Worm (Caenorhabditis elegans) whole organism, L4/young adult: ENCODE data around the gene cnp-2.

Experiments used
- W03F9.2 ChIP-seq: fragments of 150-350 bp; optimal IDR thresholded peaks from 2 replicates; lab custom pipeline; 2014; ENCODE audit warnings: missing biosample characterization, missing genetic modification characterization
- dao-5 ChIP-seq: sonication (generic microtip); optimal IDR thresholded peaks from 2 replicates; lab custom pipeline; 2016; ENCODE audit warnings: missing genotype, missing genetic modification characterization, moderate library complexity, missing compliant biosample characterization
- him-1 ChIP-seq: sonication (generic microtip); optimal IDR thresholded peaks from 2 replicates; lab custom pipeline; 2016; ENCODE audit warnings: missing genotype, missing genetic modification reagents, missing genetic modification characterization, missing compliant biosample characterization

Gene cnp-2

ce11 chrII:12756180-12756579 is 4.4 kb upstream of the cnp-2 start, which contains the start of the genes Y46G5A.7 and Y46G5A.8:
Gene Y46G5A.7 (minus strand): TSS chrII:12756332.
Gene Y46G5A.8 (plus strand): TSS chrII:12756338.
- TF ChIP-seq W03F9.2 (tag; lab: Kevin White, UChicago) (no peak), him-1 (no peak), dao-5 (tag; lab: Kevin White, UChicago) (no peak)

- TF ChIP-seq him-1 (no peak), W03F9.2 (tag; lab: Kevin White, UChicago) (no peak), dao-5 (tag; lab: Kevin White, UChicago) (no peak)
Observed at ce11 chrII:12764476-12764875, 3.9 kb downstream of the cnp-2 start.

- no peak for TF ChIP-seq dao-5 (tag; lab: Kevin White, UChicago)
- no peak for TF ChIP-seq him-1
Observed at ce11 chrII:12766443-12767188, 6.0 kb downstream of the cnp-2 start.

ce11 chrII:12767258-12767824 is 6.7 kb downstream of the cnp-2 start:
- TF ChIP-seq dao-5 (tag; lab: Kevin White, UChicago) (no peak), him-1 (no peak), W03F9.2 (tag; lab: Kevin White, UChicago) (no peak)

ce11 chrII:12768167-12768712 is 7.6 kb downstream of the cnp-2 start, which contains the start of the genes vps-2 and tiar-2:
Gene vps-2 (minus strand): TSS chrII:12768217.
Gene tiar-2 (plus strand): TSS chrII:12768686.
- TF ChIP-seq dao-5 (tag; lab: Kevin White, UChicago), result no peak
- peak; percentile 89 for TF ChIP-seq W03F9.2 (tag; lab: Kevin White, UChicago)

- TF ChIP-seq him-1, result no peak
- no peak for TF ChIP-seq dao-5 (tag; lab: Kevin White, UChicago)
- TF ChIP-seq W03F9.2 (tag; lab: Kevin White, UChicago), result no peak
Observed at ce11 chrII:12769947-12770346, 9.3 kb downstream of the cnp-2 start.

ce11 chrII:12774402-12774801 is 13.8 kb downstream of the cnp-2 start, which contains the start of gene Y46G5A.14:
Gene Y46G5A.14 (plus strand): TSS chrII:12774702.
- TF ChIP-seq dao-5 (tag; lab: Kevin White, UChicago), result no peak
- no peak for TF ChIP-seq W03F9.2 (tag; lab: Kevin White, UChicago)
- no peak for TF ChIP-seq him-1

- TF ChIP-seq W03F9.2 (tag; lab: Kevin White, UChicago) (no peak), dao-5 (tag; lab: Kevin White, UChicago) (no peak), him-1 (no peak)
Observed at ce11 chrII:12776379-12776778, 15.8 kb downstream of the cnp-2 start, which contains the start of gene Y46G5A.34. Gene Y46G5A.34 (plus strand): TSS chrII:12776679.

ce11 chrII:12785391-12785790 is 24.8 kb downstream of the cnp-2 start, which contains the start of gene Y46G5A.15:
Gene Y46G5A.15 (minus strand): TSS chrII:12785416.
- TF ChIP-seq dao-5 (tag; lab: Kevin White, UChicago) (no peak), him-1 (no peak), W03F9.2 (tag; lab: Kevin White, UChicago) (no peak)

- no peak for TF ChIP-seq W03F9.2 (tag; lab: Kevin White, UChicago)
- no peak for TF ChIP-seq him-1
- TF ChIP-seq dao-5 (tag; lab: Kevin White, UChicago), result no peak
Observed at ce11 chrII:12787831-12788248, 27.2 kb downstream of the cnp-2 start, which contains the start of gene alkb-7. Gene alkb-7 (minus strand): TSS chrII:12788153.

- no peak for TF ChIP-seq him-1
- no peak for TF ChIP-seq dao-5 (tag; lab: Kevin White, UChicago)
- TF ChIP-seq W03F9.2 (tag; lab: Kevin White, UChicago), result no peak
Observed at ce11 chrII:12789497-12789896, 28.9 kb downstream of the cnp-2 start.

ce11 chrII:12790392-12790791 is 29.8 kb downstream of the cnp-2 start:
- TF ChIP-seq him-1, result no peak
- TF ChIP-seq W03F9.2 (tag; lab: Kevin White, UChicago), result no peak
- TF ChIP-seq dao-5 (tag; lab: Kevin White, UChicago), result no peak

- TF ChIP-seq him-1 (no peak), W03F9.2 (tag; lab: Kevin White, UChicago) (no peak), dao-5 (tag; lab: Kevin White, UChicago) (no peak)
Observed at ce11 chrII:12795188-12795587, 34.6 kb downstream of the cnp-2 start.

- TF ChIP-seq him-1 (no peak), W03F9.2 (tag; lab: Kevin White, UChicago) (no peak), dao-5 (tag; lab: Kevin White, UChicago) (no peak)
Observed at ce11 chrII:12796040-12796502, 35.5 kb downstream of the cnp-2 start, which contains the start of gene cpt-1. Gene cpt-1 (minus strand): TSS chrII:12796452.
